Worm (Caenorhabditis elegans) whole organism, mixed stage, embryonic: ENCODE results near the gene wdr-5.3.

ENCODE experiments used
- blmp-1 ChIP-seq: fragments of 150-350 bp; optimal IDR thresholded peaks from 2 replicates; lab custom pipeline; 2014; ENCODE audit warnings: missing biosample characterization, missing genetic modification characterization
- lin-13 ChIP-seq: fragments of 150-350 bp; optimal IDR thresholded peaks from 2 replicates; lab custom pipeline; 2014; ENCODE audit warnings: missing biosample characterization, missing genetic modification characterization
- mep-1 ChIP-seq: fragments of 150-350 bp; optimal IDR thresholded peaks from 2 replicates; lab custom pipeline; 2017; ENCODE audit warnings: missing biosample characterization, missing genetic modification reagents, missing genetic modification characterization, inconsistent platforms
- nhr-12 ChIP-seq: fragments of 150-350 bp; optimal IDR thresholded peaks from 2 replicates; lab custom pipeline; 2014; ENCODE audit warnings: missing biosample characterization, missing genetic modification characterization
- nhr-237 ChIP-seq: fragments of 150-350 bp; optimal IDR thresholded peaks from 2 replicates; lab custom pipeline; 2014; ENCODE audit warnings: missing biosample characterization, missing genetic modification characterization
- pha-4 ChIP-seq: fragments of 150-350 bp; optimal IDR thresholded peaks from 2 replicates; lab custom pipeline; 2018; ENCODE audit warnings: missing biosample characterization, missing genetic modification reagents, missing genetic modification characterization
- unc-62 ChIP-seq: fragments of 150-350 bp; optimal IDR thresholded peaks from 2 replicates; lab custom pipeline; 2014; ENCODE audit warnings: missing biosample characterization, missing genetic modification reagents, missing genetic modification characterization
- ztf-11 ChIP-seq: fragments of 150-350 bp; optimal IDR thresholded peaks from 2 replicates; lab custom pipeline; 2014; ENCODE audit warnings: missing biosample characterization, missing genetic modification characterization

DNA sequence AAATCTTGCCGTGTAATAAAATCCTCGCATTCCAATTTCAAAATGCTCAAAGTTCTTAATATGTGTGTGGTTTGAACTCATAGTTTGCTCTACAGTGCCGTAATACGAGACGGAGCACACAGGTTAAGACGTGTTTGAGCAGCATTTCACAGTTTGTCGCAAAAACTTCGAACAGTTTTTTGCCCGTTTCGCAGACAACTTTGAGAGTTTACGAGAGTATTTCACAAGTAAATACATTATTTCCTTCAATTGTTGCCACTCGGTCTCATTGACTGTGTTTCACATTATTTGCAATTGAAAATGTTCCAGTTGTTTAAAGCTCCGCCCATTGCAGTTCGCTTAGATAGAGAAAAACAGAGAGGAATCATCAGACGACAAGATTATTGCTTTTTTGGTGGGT is 49.3 kb upstream of the wdr-5.3 start, which contains the start of gene F29F11.20:
- no peak for TF ChIP-seq nhr-237
- TF ChIP-seq mep-1 (tag; lab: Kevin White, UChicago), result no peak
- no peak for TF ChIP-seq ztf-11 (tag; lab: Kevin White, UChicago)
- TF ChIP-seq blmp-1 (tag; lab: Kevin White, UChicago), result no peak
- no peak for TF ChIP-seq lin-13 (tag; lab: Kevin White, UChicago)
- no peak for TF ChIP-seq unc-62 (GFP tag; lab: Kevin White, UChicago)
- no peak for TF ChIP-seq nhr-12 (tag; lab: Kevin White, UChicago)
- no peak for TF ChIP-seq pha-4 (tag; lab: Kevin White, UChicago)
